Worm (Caenorhabditis elegans): Measurements from ENCODE around the gene sri-32.
"Not testable (repeated sequence)": the region's sequence is repeated elsewhere in the genome, so short reads cannot be mapped to it uniquely, and the experiment has no call there.

DNA sequence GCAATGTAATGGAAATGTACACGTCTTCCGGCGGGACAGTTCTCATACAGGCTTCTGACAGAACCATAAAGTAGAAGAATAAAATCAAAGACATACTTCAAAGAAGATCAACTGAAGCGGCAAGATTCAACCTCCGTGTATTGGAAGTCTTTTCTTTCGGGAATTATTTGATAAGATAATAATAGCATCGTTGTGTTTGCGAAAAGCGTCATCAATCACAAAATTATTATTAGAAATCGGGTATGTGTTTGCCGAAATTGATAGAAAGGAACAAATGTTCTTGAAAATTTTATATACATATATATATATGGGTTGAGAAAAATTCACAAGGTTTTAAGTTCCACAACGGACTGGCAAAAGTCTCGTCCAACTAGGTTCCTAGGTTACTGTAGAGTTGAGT, 37.3 kb upstream of the sri-32 start, which contains the start of gene Y27F2A.9:
- not testable (repeated sequence) for TF ChIP-seq fos-1, vab-15, sox-4, pqm-1, xbp-1 (tag; optimal IDR thresholded peaks at IDR 0.05)

Data from whole organism, L1 larva.